Worm (Caenorhabditis elegans) whole organism, L4 larva: ENCODE measurements around the gene T19D12.5.

Experiments used
- F37D6.2 ChIP-seq: sonication (generic microtip); optimal IDR thresholded peaks from 2 replicates; lab custom pipeline; 2016; ENCODE audit warnings: mild to moderate bottlenecking, missing genetic modification characterization, missing compliant biosample characterization
- F44E2.7 ChIP-seq: fragments of 200-800 bp; sonication (Bioruptor generic); IDR thresholded peaks from 2 replicates; pipeline ENCODE4 v2.1.2; 2022; ENCODE audit warnings: missing genetic modification characterization, missing compliant biosample characterization
- F49E8.2 ChIP-seq: sonication (generic microtip); optimal IDR thresholded peaks from 2 replicates; lab custom pipeline; 2016; ENCODE audit warnings: missing compliant biosample characterization, mild to moderate bottlenecking, missing genetic modification characterization, borderline replicate concordance
- R02D3.7 ChIP-seq: fragments of 150-350 bp; sonication (generic microtip); optimal IDR thresholded peaks from 3 replicates; lab custom pipeline; 2014; ENCODE audit warnings: missing biosample characterization, missing genetic modification characterization
- T20F7.1 ChIP-seq: fragments of 200-800 bp; sonication (Bioruptor generic); optimal IDR thresholded peaks from 2 replicates; lab custom pipeline; 2018; ENCODE audit warnings: mild to moderate bottlenecking, missing genetic modification characterization, missing compliant biosample characterization
- T26A8.4 ChIP-seq: fragments of 200-800 bp; sonication (Bioruptor generic); IDR thresholded peaks from 2 replicates; pipeline ENCODE4 v1.3.6; 2022; ENCODE audit warnings: missing genetic modification characterization, missing compliant biosample characterization
- Y48G9A.11 ChIP-seq: fragments of 200-800 bp; sonication (Bioruptor generic); IDR thresholded peaks from 2 replicates; pipeline ENCODE4 v1.3.6; 2022; ENCODE audit warnings: missing genetic modification reagents, missing genetic modification characterization, missing compliant biosample characterization
- Y75B8A.6 ChIP-seq: fragments of 200-800 bp; sonication (Bioruptor generic); IDR thresholded peaks from 2 replicates; pipeline ENCODE4 v1.3.6; 2022; ENCODE audit warnings: missing genetic modification reagents, missing genetic modification characterization, missing compliant biosample characterization
- ZK337.2 ChIP-seq: fragments of 200-800 bp; sonication (Bioruptor generic); IDR thresholded peaks from 2 replicates; pipeline ENCODE4 v1.3.6; 2022; ENCODE audit warnings: missing genetic modification reagents, missing genetic modification characterization, missing compliant biosample characterization
- aha-1 ChIP-seq: fragments of 150-350 bp; peaks from one replicate; lab custom pipeline; 2014; ENCODE audit warnings: missing biosample characterization, missing genetic modification characterization
- aly-2 ChIP-seq: sonication (generic microtip); optimal IDR thresholded peaks from 2 replicates; lab custom pipeline; 2018; ENCODE audit warnings: missing biosample characterization, missing genetic modification characterization
- arid-1 ChIP-seq: fragments of 200-800 bp; sonication (Bioruptor generic); conservative IDR thresholded peaks from 2 replicates; pipeline ENCODE4 v1.3.6; 2022; ENCODE audit warnings: missing genetic modification reagents, missing genetic modification characterization, missing compliant biosample characterization
- daf-16 ChIP-seq, 3 experiments: sonication (generic microtip); optimal IDR thresholded peaks; 2 replicates each; lab custom pipeline; 2016 to 2017; ENCODE audit warnings: missing genetic modification characterization in 3 of 3, missing genetic modification reagents in 3 of 3, mild to moderate bottlenecking in 2 of 3, missing compliant biosample characterization in 2 of 3, missing biosample characterization in 1 of 3, moderate library complexity in 1 of 3
- daf-19 ChIP-seq: fragments of 200-800 bp; sonication (Bioruptor generic); conservative IDR thresholded peaks from 2 replicates; pipeline ENCODE4 v1.3.6; 2022; ENCODE audit warnings: missing genetic modification characterization, missing compliant biosample characterization
- daf-8 ChIP-seq: fragments of 200-800 bp; sonication (Bioruptor generic); IDR thresholded peaks from 2 replicates; pipeline ENCODE4 v1.3.6; 2022; ENCODE audit warnings: missing genetic modification characterization, missing compliant biosample characterization
- dmd-6 ChIP-seq: fragments of 200-800 bp; sonication (Bioruptor generic); IDR thresholded peaks from 2 replicates; pipeline ENCODE4 v1.3.6; 2022; ENCODE audit warnings: missing genetic modification reagents, missing genetic modification characterization, missing compliant biosample characterization
- dmd-8 ChIP-seq: fragments of 200-800 bp; sonication (Bioruptor generic); IDR thresholded peaks from 2 replicates; pipeline ENCODE4 v1.3.6; 2022; ENCODE audit warnings: missing genetic modification characterization, missing compliant biosample characterization
- dmd-9 ChIP-seq: fragments of 200-800 bp; sonication (Bioruptor generic); IDR thresholded peaks from 2 replicates; pipeline ENCODE4 v1.3.6; 2022; ENCODE audit warnings: missing genetic modification reagents, missing genetic modification characterization, missing compliant biosample characterization
- egl-27 ChIP-seq: sonication (generic microtip); optimal IDR thresholded peaks from 3 replicates; lab custom pipeline; 2017; ENCODE audit warnings: missing biosample characterization, missing genetic modification reagents, missing genetic modification characterization
- fkh-10 ChIP-seq: fragments of 150-350 bp; optimal IDR thresholded peaks from 2 replicates; lab custom pipeline; 2014; ENCODE audit warnings: missing biosample characterization, missing genetic modification reagents, missing genetic modification characterization
- fos-1 ChIP-seq: fragments of 150-350 bp; optimal IDR thresholded peaks from 2 replicates; lab custom pipeline; 2014; ENCODE audit warnings: missing biosample characterization, missing genetic modification characterization
- hmg-1.1 ChIP-seq: fragments of 200-800 bp; sonication (Bioruptor generic); IDR thresholded peaks from 2 replicates; pipeline ENCODE4 v1.3.6; 2022; ENCODE audit warnings: missing genetic modification reagents, missing genetic modification characterization, missing compliant biosample characterization
- lim-7 ChIP-seq: fragments of 200-800 bp; sonication (Bioruptor generic); IDR thresholded peaks from 2 replicates; pipeline ENCODE4 v1.3.6; 2022; ENCODE audit warnings: missing genetic modification characterization, missing compliant biosample characterization
- lin-15B ChIP-seq: fragments of 150-350 bp; sonication (generic microtip); optimal IDR thresholded peaks from 3 replicates; lab custom pipeline; 2014; ENCODE audit warnings: missing biosample characterization, missing genetic modification characterization
- lin-29 ChIP-seq: fragments of 200-800 bp; sonication (Bioruptor generic); IDR thresholded peaks from 2 replicates; pipeline ENCODE4 v1.3.6; 2022; ENCODE audit warnings: missing genetic modification reagents, missing genetic modification characterization, missing compliant biosample characterization
- lin-38 ChIP-seq: fragments of 200-800 bp; sonication (Bioruptor generic); IDR thresholded peaks from 2 replicates; pipeline ENCODE4 v1.3.6; 2022; ENCODE audit warnings: missing genetic modification reagents, missing genetic modification characterization, missing compliant biosample characterization
- lsy-2 ChIP-seq, 2 experiments: fragments of 150-350 bp in 1 of 2; sonication (generic microtip) in 1 of 2; optimal IDR thresholded peaks; 2 replicates each; lab custom pipeline; 2014 to 2017; ENCODE audit warnings: missing biosample characterization in 2 of 2, missing genetic modification characterization in 2 of 2
- madf-9 ChIP-seq: fragments of 200-800 bp; sonication (Bioruptor generic); conservative IDR thresholded peaks from 2 replicates; pipeline ENCODE4 v1.3.6; 2022; ENCODE audit warnings: missing genetic modification reagents, missing genetic modification characterization, missing compliant biosample characterization
- mdl-1 ChIP-seq, 2 experiments: fragments of 150-350 bp in 1 of 2; sonication (generic microtip) in 1 of 2; optimal IDR thresholded peaks; 2 replicates each; lab custom pipeline; 2014 to 2017; ENCODE audit warnings: missing biosample characterization in 2 of 2, missing genetic modification characterization in 2 of 2
- mdt-29 ChIP-seq: fragments of 200-800 bp; sonication (Bioruptor generic); IDR thresholded peaks from 2 replicates; pipeline ENCODE4 v1.3.6; 2022; ENCODE audit warnings: missing genetic modification reagents, missing genetic modification characterization, missing compliant biosample characterization
- nhr-237 ChIP-seq: sonication (generic microtip); optimal IDR thresholded peaks from 2 replicates; lab custom pipeline; 2017; ENCODE audit warnings: missing biosample characterization, missing genetic modification characterization
- nhr-42 ChIP-seq: fragments of 200-800 bp; sonication (Bioruptor generic); IDR thresholded peaks from 2 replicates; pipeline ENCODE4 v1.3.6; 2022; ENCODE audit warnings: missing genetic modification characterization, missing compliant biosample characterization
- nhr-48 ChIP-seq: sonication (generic microtip); optimal IDR thresholded peaks from 2 replicates; lab custom pipeline; 2016; ENCODE audit warnings: mild to moderate bottlenecking, missing genetic modification characterization, missing compliant biosample characterization
- nhr-6 ChIP-seq: fragments of 150-350 bp; optimal IDR thresholded peaks from 2 replicates; lab custom pipeline; 2014; ENCODE audit warnings: missing biosample characterization, missing genetic modification characterization
- php-3 ChIP-seq: fragments of 200-800 bp; sonication (Bioruptor generic); IDR thresholded peaks from 2 replicates; pipeline ENCODE4 v1.3.6; 2022; ENCODE audit warnings: missing genetic modification reagents, missing genetic modification characterization, missing compliant biosample characterization
- pqm-1 ChIP-seq: sonication (generic microtip); optimal IDR thresholded peaks from 2 replicates; lab custom pipeline; 2017; ENCODE audit warnings: missing biosample characterization, missing genetic modification characterization
- rbr-2 ChIP-seq: sonication (generic microtip); optimal IDR thresholded peaks from 2 replicates; lab custom pipeline; 2016; ENCODE audit warnings: missing genotype, missing genetic modification characterization, missing compliant biosample characterization
- spr-3 ChIP-seq: fragments of 200-800 bp; sonication (Bioruptor generic); optimal IDR thresholded peaks from 2 replicates; lab custom pipeline; 2018; ENCODE audit warnings: mild to moderate bottlenecking, missing genetic modification characterization, missing compliant biosample characterization
- tag-97 ChIP-seq: fragments of 200-800 bp; sonication (Bioruptor generic); IDR thresholded peaks from 2 replicates; pipeline ENCODE4 v1.3.6; 2022; ENCODE audit warnings: missing genetic modification characterization, missing compliant biosample characterization
- unc-130 ChIP-seq: sonication (generic microtip); optimal IDR thresholded peaks from 2 replicates; lab custom pipeline; 2016; ENCODE audit warnings: missing genetic modification reagents, missing genetic modification characterization, missing compliant biosample characterization
- unc-62 ChIP-seq, 3 experiments: fragments of 150-350 bp in 1 of 3; sonication (generic microtip); optimal IDR thresholded peaks in 2 of 3; peaks in 1 of 3; 1 replicate in 1 of 3; 2 replicates in 2 of 3; lab custom pipeline; 2014 to 2017; ENCODE audit warnings: missing biosample characterization in 3 of 3, missing genetic modification characterization in 3 of 3, missing genetic modification reagents in 3 of 3, missing genotype in 1 of 3
- vab-7 ChIP-seq: fragments of 200-800 bp; sonication (Bioruptor generic); IDR thresholded peaks from 2 replicates; pipeline ENCODE4 v1.3.6; 2022; ENCODE audit warnings: missing genetic modification reagents, missing genetic modification characterization, missing compliant biosample characterization
- zfp-3 ChIP-seq: fragments of 200-800 bp; sonication (Bioruptor generic); conservative IDR thresholded peaks from 2 replicates; pipeline ENCODE4 v1.3.6; 2022; ENCODE audit warnings: missing genetic modification reagents, missing genetic modification characterization, missing compliant biosample characterization
- zip-2 ChIP-seq: fragments of 150-350 bp; optimal IDR thresholded peaks from 2 replicates; lab custom pipeline; 2014; ENCODE audit warnings: missing biosample characterization, missing genetic modification characterization
- ztf-7 ChIP-seq: fragments of 150-350 bp; optimal IDR thresholded peaks from 2 replicates; lab custom pipeline; 2014; ENCODE audit warnings: missing biosample characterization, missing genetic modification characterization

T19D12.5 gene

DNA sequence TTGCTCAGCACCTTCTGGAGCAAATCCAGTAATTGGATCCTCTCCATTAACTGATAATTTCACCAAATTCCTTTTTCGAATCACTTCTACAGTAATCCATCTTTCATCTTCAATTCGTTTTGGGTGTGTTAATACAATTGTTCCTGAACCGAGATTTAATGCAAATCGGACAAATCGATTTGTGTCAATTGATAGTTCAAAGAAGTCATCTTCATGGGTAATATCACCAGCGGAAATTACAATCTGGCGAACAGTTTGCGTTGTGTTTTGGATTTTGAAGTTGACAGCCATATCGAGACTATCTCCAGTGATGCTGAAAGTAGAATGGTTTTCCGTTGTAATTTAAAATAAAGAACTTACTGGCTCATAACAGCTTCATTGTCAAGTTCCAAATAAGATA lies 1.8 kb upstream of the T19D12.5 start:
- TF ChIP-seq aly-2: no peak
- peak in 1 of 2 experiments; percentile 95 for TF ChIP-seq unc-62 (GFP tag; optimal IDR thresholded peaks at IDR 0.05 in 1 of 2; lab: Kevin White, UChicago)
- TF ChIP-seq unc-62 (tag; optimal IDR thresholded peaks at IDR 0.05; lab: Kevin White, UChicago): no peak
- TF ChIP-seq, all 104 proteins: peak for 1

DNA sequence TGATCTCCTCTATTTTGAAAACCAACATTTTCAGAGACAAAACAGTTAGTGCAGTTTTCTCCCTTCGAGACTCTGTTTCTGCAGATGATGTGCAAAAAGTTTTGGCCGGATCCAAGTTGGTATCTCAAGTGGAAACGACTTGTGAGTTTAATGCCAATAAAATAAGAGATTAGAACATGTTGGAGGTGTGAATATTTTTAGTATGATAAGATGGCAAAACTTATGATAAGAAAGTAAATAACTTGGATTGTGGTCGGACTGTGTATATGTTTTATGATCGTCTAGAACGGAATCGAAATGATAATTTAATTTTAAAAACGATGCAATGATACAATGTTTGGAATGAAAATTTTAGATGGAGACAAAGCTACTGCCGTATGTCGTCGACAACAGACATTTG lies 4.0 kb downstream of the T19D12.5 start:
- TF ChIP-seq pqm-1 (tag; lab: Kevin White, UChicago) (peak; percentile 32), nhr-48 (no peak), R02D3.7 (tag; lab: Kevin White, UChicago) (no peak)
- TF ChIP-seq, all 104 proteins: peak for 1

DNA sequence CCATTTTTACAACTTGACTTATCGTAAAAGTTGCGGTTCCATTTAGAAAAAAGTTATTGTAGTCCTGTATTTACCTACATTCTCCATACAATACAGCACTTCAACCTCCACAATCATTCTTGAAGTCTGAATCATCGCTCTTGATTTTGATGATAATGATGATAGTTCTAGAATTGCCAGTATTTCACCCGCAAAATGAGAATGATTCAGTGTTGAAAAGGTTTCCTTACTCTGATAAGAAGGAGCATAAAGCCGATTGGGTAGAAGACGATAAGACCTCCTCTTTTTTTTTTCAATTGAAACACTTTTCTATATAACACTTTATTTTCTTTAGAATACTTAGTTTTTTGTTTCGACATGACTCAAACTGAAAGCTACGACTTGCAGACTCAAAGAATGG lies 5.2 kb downstream of the T19D12.5 start, which contains the start of gene T19D12.4:
T19D12.4 (plus strand) TSS at position 295 of the 400 bp plus-strand sequence.
- peak; percentile 60 for TF ChIP-seq pqm-1 (tag; lab: Kevin White, UChicago)
- no peak for TF ChIP-seq F37D6.2
- TF ChIP-seq nhr-6 (tag; lab: Kevin White, UChicago): peak; percentile 27
- TF ChIP-seq lsy-2 (tag; optimal IDR thresholded peaks at IDR 0.05; lab: Kevin White, UChicago): no peak
- TF ChIP-seq lin-38 (GFP tag; lab: Robert Waterston, UW): no peak
- TF ChIP-seq daf-16 (GFP tag; optimal IDR thresholded peaks at IDR 0.05; lab: Kevin White, UChicago): no peak
- no peak for TF ChIP-seq daf-16 (tag; optimal IDR thresholded peaks at IDR 0.05; lab: Kevin White, UChicago)
- TF ChIP-seq nhr-237: no peak
- no peak for TF ChIP-seq tag-97
- no peak for TF ChIP-seq Y75B8A.6
- TF ChIP-seq dmd-6 (GFP tag; lab: Robert Waterston, UW): 0 out of 2 replicates have a peak, but pooled peaks have one; percentile 10

DNA sequence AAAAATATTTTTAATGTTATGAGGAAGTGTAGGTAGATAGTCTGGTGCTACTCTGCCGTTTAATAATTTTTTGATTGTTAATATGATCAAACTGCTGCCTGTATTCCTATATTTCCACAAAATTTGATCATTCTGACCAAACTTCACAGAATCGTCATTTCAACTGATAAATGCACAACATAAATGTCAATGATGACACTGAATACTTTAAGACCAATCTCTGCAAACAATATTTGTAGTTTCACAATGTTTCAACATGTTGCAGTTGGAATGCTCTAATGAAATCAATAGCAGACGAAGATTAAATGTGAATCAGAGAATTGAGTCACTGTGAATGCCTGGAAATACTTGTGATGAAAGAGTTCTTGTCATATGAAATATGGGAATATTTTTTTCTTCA lies 6.3 kb downstream of the T19D12.5 start:
- TF ChIP-seq nhr-42 (no peak), lin-15B (tag; lab: Kevin White, UChicago) (no peak), dmd-6 (GFP tag; lab: Robert Waterston, UW) (peak; percentile 35; the same call in 1 of the 2 replicates), zfp-3 (GFP tag; lab: Robert Waterston, UW) (no peak), F49E8.2 (tag; lab: Kevin White, UChicago) (no peak), fkh-10 (GFP tag; lab: Kevin White, UChicago) (no peak), pqm-1 (tag; lab: Kevin White, UChicago) (peak; percentile 59), dmd-9 (GFP tag; lab: Robert Waterston, UW) (no peak), R02D3.7 (tag; lab: Kevin White, UChicago) (no peak), T20F7.1 (peak; percentile 26), vab-7 (GFP tag; lab: Robert Waterston, UW) (no peak), dmd-8 (GFP tag; lab: Robert Waterston, UW) (no peak), T26A8.4 (GFP tag; lab: Robert Waterston, UW) (no peak), spr-3 (GFP tag; lab: Kevin White, UChicago) (no peak), F44E2.7 (GFP tag; lab: Robert Waterston, UW) (no peak), egl-27 (tag; lab: Kevin White, UChicago) (no peak), daf-8 (GFP tag; lab: Robert Waterston, UW) (no peak), ztf-7 (tag; lab: Kevin White, UChicago) (no peak), hmg-1.1 (GFP tag; lab: Robert Waterston, UW) (no peak), mdt-29 (GFP tag; lab: Robert Waterston, UW) (no peak), lim-7 (GFP tag; lab: Robert Waterston, UW) (no peak), zip-2 (no peak), daf-19 (no peak), daf-16 (GFP tag; optimal IDR thresholded peaks at IDR 0.05; lab: Kevin White, UChicago) (no peak), daf-16 (tag; optimal IDR thresholded peaks at IDR 0.05; lab: Kevin White, UChicago) (peak; percentile 1), php-3 (GFP tag; lab: Robert Waterston, UW) (no peak), ZK337.2 (GFP tag; lab: Robert Waterston, UW) (no peak), arid-1 (GFP tag; lab: Robert Waterston, UW) (no peak), mdl-1 (tag; optimal IDR thresholded peaks at IDR 0.05; lab: Kevin White, UChicago) (no peak), lin-29 (GFP tag; lab: Robert Waterston, UW) (no peak), fos-1 (tag; lab: Kevin White, UChicago) (no peak), aha-1 (tag; lab: Kevin White, UChicago) (no peak), unc-62 (GFP tag; optimal IDR thresholded peaks at IDR 0.05 in 1 of 2; lab: Kevin White, UChicago) (no peak), unc-62 (tag; optimal IDR thresholded peaks at IDR 0.05; lab: Kevin White, UChicago) (no peak), unc-130 (GFP tag; lab: Kevin White, UChicago) (no peak), madf-9 (no peak), lin-38 (GFP tag; lab: Robert Waterston, UW) (no peak), rbr-2 (tag; lab: Kevin White, UChicago) (no peak), Y48G9A.11 (no peak)
